Worm (Caenorhabditis elegans) whole organism, young adult: ENCODE measurements around the gene cosa-1.

Source experiments
- C06A6.2 ChIP-seq: fragments of 200-800 bp; sonication (Bioruptor generic); conservative IDR thresholded peaks from 2 replicates; pipeline ENCODE4 v1.3.6; 2022; ENCODE audit warnings: missing genetic modification characterization, missing compliant biosample characterization
- F22D6.2 ChIP-seq: sonication (generic microtip); optimal IDR thresholded peaks from 2 replicates; lab custom pipeline; 2016; ENCODE audit warnings: mild to moderate bottlenecking, missing genetic modification characterization, missing compliant biosample characterization
- F37B4.10 ChIP-seq: fragments of 200-800 bp; sonication (Bioruptor generic); IDR thresholded peaks from 2 replicates; pipeline ENCODE4 v1.3.6; 2022; ENCODE audit warnings: missing genetic modification characterization, missing compliant biosample characterization
- F55B11.4 ChIP-seq: sonication (generic microtip); optimal IDR thresholded peaks from 2 replicates; lab custom pipeline; 2016; ENCODE audit warnings: missing compliant biosample characterization, missing genetic modification characterization, borderline replicate concordance; ENCODE audit not compliant: insufficient read depth
- F57A8.1 ChIP-seq: fragments of 200-800 bp; sonication (Bioruptor generic); optimal IDR thresholded peaks from 2 replicates; lab custom pipeline; 2018; ENCODE audit warnings: mild to moderate bottlenecking, missing genetic modification characterization, moderate library complexity, missing compliant biosample characterization
- F57C9.4 ChIP-seq: sonication (generic microtip); optimal IDR thresholded peaks from 2 replicates; lab custom pipeline; 2017; ENCODE audit warnings: mild to moderate bottlenecking, missing genetic modification characterization, missing compliant biosample characterization
- K11D2.4 ChIP-seq: fragments of 200-800 bp; sonication (Bioruptor generic); IDR thresholded peaks from 2 replicates; pipeline ENCODE4 v1.3.6; 2022; ENCODE audit warnings: missing genetic modification reagents, missing genetic modification characterization, missing compliant biosample characterization
- Y67H2A.10 ChIP-seq: fragments of 200-800 bp; sonication (Bioruptor generic); conservative IDR thresholded peaks from 2 replicates; pipeline ENCODE4 v1.3.6; 2022; ENCODE audit warnings: missing genetic modification reagents, missing genetic modification characterization, missing compliant biosample characterization
- Y79H2A.3 ChIP-seq: fragments of 200-800 bp; sonication (Bioruptor generic); conservative IDR thresholded peaks from 2 replicates; pipeline ENCODE4 v1.3.6; 2022; ENCODE audit warnings: missing genetic modification reagents, missing genetic modification characterization, missing compliant biosample characterization
- athp-1 ChIP-seq: sonication (generic microtip); optimal IDR thresholded peaks from 2 replicates; lab custom pipeline; 2017; ENCODE audit warnings: mild to moderate bottlenecking, missing genetic modification characterization, missing compliant biosample characterization
- attf-3 ChIP-seq: fragments of 200-800 bp; sonication (Bioruptor generic); conservative IDR thresholded peaks from 2 replicates; pipeline ENCODE4 v1.3.6; 2022; ENCODE audit warnings: missing genetic modification reagents, missing genetic modification characterization, missing compliant biosample characterization
- attf-5 ChIP-seq: fragments of 200-800 bp; sonication (Bioruptor generic); optimal IDR thresholded peaks from 2 replicates; lab custom pipeline; 2018; ENCODE audit warnings: mild to moderate bottlenecking, missing genetic modification characterization, missing compliant biosample characterization
- bed-2 ChIP-seq: fragments of 200-800 bp; sonication (Bioruptor generic); IDR thresholded peaks from 2 replicates; pipeline ENCODE4 v1.3.6; 2022; ENCODE audit warnings: missing genetic modification reagents, missing genetic modification characterization, missing compliant biosample characterization
- ccch-3 ChIP-seq: fragments of 200-800 bp; sonication (Bioruptor generic); optimal IDR thresholded peaks from 2 replicates; lab custom pipeline; 2018; ENCODE audit warnings: mild to moderate bottlenecking, missing genetic modification characterization, missing compliant biosample characterization
- cebp-1 ChIP-seq, 2 experiments: fragments of 200-800 bp in 1 of 2; sonication (Bioruptor generic) in 1 of 2; sonication (generic microtip) in 1 of 2; IDR thresholded peaks in 1 of 2; optimal IDR thresholded peaks in 1 of 2; 2 replicates each; pipeline versions ENCODE4 v1.3.6 to Lab custom; 2017 to 2022; ENCODE audit warnings: missing compliant biosample characterization in 2 of 2, missing genetic modification characterization in 2 of 2, mild to moderate bottlenecking in 1 of 2, missing genetic modification reagents in 1 of 2, moderate library complexity in 1 of 2
- ceh-40 ChIP-seq: fragments of 200-800 bp; sonication (Bioruptor generic); IDR thresholded peaks from 2 replicates; pipeline ENCODE4 v1.3.6; 2022; ENCODE audit warnings: missing genetic modification characterization, missing compliant biosample characterization
- ceh-79 ChIP-seq: sonication (generic microtip); optimal IDR thresholded peaks from 2 replicates; lab custom pipeline; 2017; ENCODE audit warnings: mild to moderate bottlenecking, missing genetic modification characterization, missing compliant biosample characterization
- chd-7 ChIP-seq: sonication (generic microtip); optimal IDR thresholded peaks from 2 replicates; lab custom pipeline; 2016; ENCODE audit warnings: mild to moderate bottlenecking, missing genetic modification characterization, moderate library complexity, missing compliant biosample characterization
- efl-1 ChIP-seq: fragments of 150-350 bp; optimal IDR thresholded peaks from 2 replicates; lab custom pipeline; 2014; ENCODE audit warnings: missing biosample characterization, missing genetic modification reagents, missing genetic modification characterization
- ets-4 ChIP-seq: fragments of 200-800 bp; sonication (Bioruptor generic); optimal IDR thresholded peaks from 2 replicates; lab custom pipeline; 2018; ENCODE audit warnings: mild to moderate bottlenecking, missing genetic modification characterization, missing compliant biosample characterization
- him-1 ChIP-seq: sonication (generic microtip); optimal IDR thresholded peaks from 2 replicates; lab custom pipeline; 2016; ENCODE audit warnings: missing genotype, missing genetic modification reagents, missing genetic modification characterization, missing compliant biosample characterization
- hrde-1 ChIP-seq: sonication (generic microtip); optimal IDR thresholded peaks from 2 replicates; lab custom pipeline; 2016; ENCODE audit warnings: missing genetic modification characterization, mild to moderate bottlenecking, missing compliant biosample characterization, moderate library complexity, missing genotype, missing genetic modification reagents, borderline replicate concordance
- lag-1 ChIP-seq: fragments of 200-800 bp; sonication (Bioruptor generic); IDR thresholded peaks from 2 replicates; pipeline ENCODE4 v1.3.6; 2022; ENCODE audit warnings: missing genetic modification reagents, missing genetic modification characterization, missing compliant biosample characterization
- let-526 ChIP-seq: fragments of 200-800 bp; sonication (Bioruptor generic); IDR thresholded peaks from 2 replicates; pipeline ENCODE4 v1.3.6; 2022; ENCODE audit warnings: missing genetic modification reagents, missing genetic modification characterization, missing compliant biosample characterization
- lin-26 ChIP-seq: fragments of 200-800 bp; sonication (Bioruptor generic); IDR thresholded peaks from 2 replicates; pipeline ENCODE4 v1.3.6; 2022; ENCODE audit warnings: missing genetic modification reagents, missing genetic modification characterization, missing compliant biosample characterization
- lsl-1 ChIP-seq: fragments of 200-800 bp; sonication (Bioruptor generic); optimal IDR thresholded peaks from 2 replicates; lab custom pipeline; 2018; ENCODE audit warnings: mild to moderate bottlenecking, missing genetic modification characterization, moderate library complexity, missing compliant biosample characterization
- lsy-27 ChIP-seq: sonication (generic microtip); optimal IDR thresholded peaks from 2 replicates; lab custom pipeline; 2017; ENCODE audit warnings: missing genetic modification characterization, mild to moderate bottlenecking, missing compliant biosample characterization, antibody characterized with exemption, missing genotype, borderline replicate concordance; ENCODE audit not compliant: insufficient read depth
- madf-3 ChIP-seq: fragments of 200-800 bp; sonication (Bioruptor generic); IDR thresholded peaks from 2 replicates; pipeline ENCODE4 v1.3.6; 2022; ENCODE audit warnings: missing genetic modification reagents, missing genetic modification characterization, missing compliant biosample characterization
- mel-28 ChIP-seq: sonication (generic microtip); optimal IDR thresholded peaks from 2 replicates; lab custom pipeline; 2016; ENCODE audit warnings: borderline replicate concordance, mild to moderate bottlenecking, missing genetic modification characterization, missing compliant biosample characterization
- nhr-80 ChIP-seq: sonication (generic microtip); optimal IDR thresholded peaks from 2 replicates; lab custom pipeline; 2016; ENCODE audit warnings: missing genetic modification characterization, missing compliant biosample characterization
- pha-4 ChIP-seq: fragments of 150-350 bp; sonication (generic microtip); optimal IDR thresholded peaks from 2 replicates; lab custom pipeline; 2014; ENCODE audit warnings: missing biosample characterization, missing genetic modification reagents, missing genetic modification characterization
- sea-2 ChIP-seq: fragments of 200-800 bp; sonication (Bioruptor generic); IDR thresholded peaks from 2 replicates; pipeline ENCODE4 v1.3.6; 2022; ENCODE audit warnings: missing genetic modification characterization, missing compliant biosample characterization
- sptf-2 ChIP-seq: fragments of 200-800 bp; sonication (Bioruptor generic); optimal IDR thresholded peaks from 2 replicates; lab custom pipeline; 2018; ENCODE audit warnings: mild to moderate bottlenecking, missing genetic modification characterization, missing compliant biosample characterization
- tlf-1 ChIP-seq: fragments of 200-800 bp; sonication (Bioruptor generic); optimal IDR thresholded peaks from 2 replicates; lab custom pipeline; 2018; ENCODE audit warnings: mild to moderate bottlenecking, missing genetic modification characterization, missing compliant biosample characterization
- unc-130 ChIP-seq: sonication (generic microtip); optimal IDR thresholded peaks from 2 replicates; lab custom pipeline; 2016; ENCODE audit warnings: missing genetic modification reagents, missing genetic modification characterization, missing compliant biosample characterization
- zfh-2 ChIP-seq: fragments of 200-800 bp; sonication (Bioruptor generic); conservative IDR thresholded peaks from 2 replicates; pipeline ENCODE4 v1.3.6; 2022; ENCODE audit warnings: missing genetic modification reagents, missing genetic modification characterization, missing compliant biosample characterization
- ztf-28 ChIP-seq: fragments of 200-800 bp; sonication (Bioruptor generic); IDR thresholded peaks from 2 replicates; pipeline ENCODE4 v1.3.6; 2022; ENCODE audit warnings: missing genetic modification reagents, missing genetic modification characterization, missing compliant biosample characterization

Gene cosa-1

ce11 chrIII:2739469-2739868 is 13.6 kb downstream of the cosa-1 start, which contains the start of gene cest-25:
Gene cest-25, minus strand, starts transcription at chrIII:2739531.
- peak; percentile 73 for TF ChIP-seq pha-4 (tag; lab: Kevin White, UChicago)
- TF ChIP-seq sea-2 (GFP tag; lab: Robert Waterston, UW) = no peak
- peak; percentile 50 for TF ChIP-seq ets-4 (GFP tag; lab: Kevin White, UChicago)
- no peak for TF ChIP-seq mel-28
- no peak for TF ChIP-seq cebp-1 (GFP tag; IDR thresholded peaks at IDR 0.05; lab: Robert Waterston, UW)
- TF ChIP-seq cebp-1 (tag; optimal IDR thresholded peaks at IDR 0.05; lab: Kevin White, UChicago) = peak; percentile 57
- peak; percentile 88 for TF ChIP-seq nhr-80
- peak; percentile 33 for TF ChIP-seq attf-5 (GFP tag; lab: Kevin White, UChicago)
- TF ChIP-seq, all 124 proteins: peak for 5

ce11 chrIII:2746553-2746952 is 20.6 kb downstream of the cosa-1 start, which contains the start of gene Y71H2AM.14:
Gene Y71H2AM.14, minus strand, starts transcription at chrIII:2746653.
- TF ChIP-seq lin-26 = no peak
- no peak for TF ChIP-seq bed-2 (GFP tag; lab: Robert Waterston, UW)
- no peak for TF ChIP-seq F55B11.4 (tag; lab: Kevin White, UChicago)
- TF ChIP-seq let-526 = no peak
- no peak for TF ChIP-seq lag-1 (GFP tag; lab: Robert Waterston, UW)
- no peak for TF ChIP-seq Y79H2A.3
- TF ChIP-seq K11D2.4 (GFP tag; lab: Robert Waterston, UW) = no peak
- TF ChIP-seq F22D6.2 = no peak
- TF ChIP-seq ccch-3 (GFP tag; lab: Kevin White, UChicago) = no peak
- TF ChIP-seq zfh-2 = no peak
- TF ChIP-seq F37B4.10 (GFP tag; lab: Robert Waterston, UW) = no peak
- TF ChIP-seq Y67H2A.10 = no peak
- TF ChIP-seq lsl-1 (GFP tag; lab: Kevin White, UChicago) = no peak
- TF ChIP-seq lsy-27 (tag; lab: Kevin White, UChicago) = no peak
- no peak for TF ChIP-seq F57C9.4 (tag; lab: Kevin White, UChicago)
- TF ChIP-seq madf-3 (GFP tag; lab: Robert Waterston, UW) = no peak
- TF ChIP-seq him-1 (tag; lab: Kevin White, UChicago) = no peak
- TF ChIP-seq, all 124 proteins: peak for 0

- TF ChIP-seq ceh-79 (tag; lab: Kevin White, UChicago) (no peak), lsy-27 (tag; lab: Kevin White, UChicago) (no peak)
Observed at ce11 chrIII:2756260-2756659, 30.3 kb downstream of the cosa-1 start, which contains the start of gene gldi-9. Gene gldi-9, minus strand, starts transcription at chrIII:2756360.

- no peak for TF ChIP-seq Y67H2A.10
- no peak for TF ChIP-seq efl-1
- TF ChIP-seq attf-3 (GFP tag; lab: Robert Waterston, UW) = no peak
- TF ChIP-seq chd-7 (tag; lab: Kevin White, UChicago) = no peak
- TF ChIP-seq F57C9.4 (tag; lab: Kevin White, UChicago) = no peak
- TF ChIP-seq sptf-2 (GFP tag; lab: Kevin White, UChicago) = no peak
- no peak for TF ChIP-seq tlf-1 (GFP tag; lab: Kevin White, UChicago)
- no peak for TF ChIP-seq ceh-79 (tag; lab: Kevin White, UChicago)
- TF ChIP-seq mel-28 = no peak
- no peak for TF ChIP-seq F57A8.1 (GFP tag; lab: Kevin White, UChicago)
- TF ChIP-seq ztf-28 (GFP tag; lab: Robert Waterston, UW) = no peak
- TF ChIP-seq ceh-40 (GFP tag; lab: Robert Waterston, UW) = no peak
- no peak for TF ChIP-seq hrde-1
- no peak for TF ChIP-seq C06A6.2 (GFP tag; lab: Robert Waterston, UW)
- TF ChIP-seq unc-130 (GFP tag; lab: Kevin White, UChicago) = no peak
- no peak for TF ChIP-seq athp-1 (tag; lab: Kevin White, UChicago)
Observed at ce11 chrIII:2757478-2757877, 31.6 kb downstream of the cosa-1 start.
